Fruit fly (Drosophila melanogaster) whole organism, embryonic: ENCODE results near the gene Hsp83.
A peak's percentile ranks its signal among the peaks of the same experiment; 100 is the strongest.

Experiments
- CG10267 ChIP-seq: fragments of 200-800 bp; sonication (Bioruptor generic); optimal IDR thresholded peaks from 2 replicates; lab custom pipeline; 2018; ENCODE audit warnings: missing biosample characterization, mild to moderate bottlenecking, missing genetic modification characterization, moderate library complexity
- CG10565 ChIP-seq: fragments of 200-800 bp; sonication (Bioruptor generic); optimal IDR thresholded peaks from 3 replicates; lab custom pipeline; 2016; ENCODE audit warnings: missing biosample characterization, mild to moderate bottlenecking, missing genetic modification characterization
- CG11085 ChIP-seq: fragments of 200-800 bp; sonication (Bioruptor generic); IDR thresholded peaks from 2 replicates; pipeline ENCODE4 v1.3.6; 2022; ENCODE audit warnings: missing biosample characterization, missing genetic modification characterization
- CG11456 ChIP-seq: fragments of 200-800 bp; sonication (Bioruptor generic); IDR thresholded peaks from 3 replicates; pipeline ENCODE4 v1.3.6; 2022; ENCODE audit warnings: missing biosample characterization, missing genetic modification characterization
- CG12104 ChIP-seq: fragments of 200-800 bp; sonication (Bioruptor generic); optimal IDR thresholded peaks from 3 replicates; lab custom pipeline; 2016; ENCODE audit warnings: missing biosample characterization, missing genetic modification characterization
- CG13287 ChIP-seq: fragments of 200-800 bp; sonication (Bioruptor generic); IDR thresholded peaks from 2 replicates; pipeline ENCODE4 v1.3.6; 2022; ENCODE audit warnings: missing biosample characterization, missing genetic modification characterization; ENCODE audit not compliant: partially characterized antibody
- CG14050 ChIP-seq: fragments of 200-800 bp; sonication (Bioruptor generic); IDR thresholded peaks from 3 replicates; pipeline ENCODE4 v1.3.6; 2022; ENCODE audit warnings: missing biosample characterization, missing genetic modification characterization
- CG14710 ChIP-seq: fragments of 200-800 bp; sonication (Bioruptor generic); optimal IDR thresholded peaks from 3 replicates; lab custom pipeline; 2019; ENCODE audit warnings: missing biosample characterization, mild to moderate bottlenecking, missing genetic modification characterization, moderate library complexity
- CG15479 ChIP-seq: fragments of 200-800 bp; sonication (Bioruptor generic); optimal IDR thresholded peaks from 3 replicates; lab custom pipeline; 2019; ENCODE audit warnings: missing biosample characterization, mild to moderate bottlenecking, missing genetic modification characterization, moderate library complexity
- CG17359 ChIP-seq: fragments of 200-800 bp; sonication (Bioruptor generic); optimal IDR thresholded peaks from 3 replicates; lab custom pipeline; 2018; ENCODE audit warnings: missing biosample characterization, mild to moderate bottlenecking, missing genetic modification characterization, moderate library complexity
- CG4707 ChIP-seq: fragments of 200-800 bp; sonication (Bioruptor generic); optimal IDR thresholded peaks from 2 replicates; lab custom pipeline; 2018; ENCODE audit warnings: missing biosample characterization, mild to moderate bottlenecking, missing genetic modification characterization, moderate library complexity
- CG4820 ChIP-seq: fragments of 200-800 bp; sonication (Bioruptor generic); optimal IDR thresholded peaks from 3 replicates; lab custom pipeline; 2016; ENCODE audit warnings: missing biosample characterization, missing genetic modification characterization
- CG6254 ChIP-seq: fragments of 200-800 bp; sonication (Bioruptor generic); optimal IDR thresholded peaks from 3 replicates; lab custom pipeline; 2017; ENCODE audit warnings: mild to moderate bottlenecking, missing biosample characterization, missing genetic modification reagents, missing genetic modification characterization
- CG6689 ChIP-seq: fragments of 200-800 bp; sonication (Bioruptor generic); IDR thresholded peaks from 2 replicates; pipeline ENCODE4 v1.3.6; 2022; ENCODE audit warnings: missing biosample characterization, missing genetic modification characterization
- CG9437 ChIP-seq: fragments of 200-800 bp; sonication (Bioruptor generic); optimal IDR thresholded peaks from 2 replicates; lab custom pipeline; 2018; ENCODE audit warnings: missing biosample characterization, mild to moderate bottlenecking, missing genetic modification characterization
- CG9727 ChIP-seq: fragments of 200-800 bp; sonication (Bioruptor generic); optimal IDR thresholded peaks from 3 replicates; lab custom pipeline; 2017; ENCODE audit warnings: missing biosample characterization, mild to moderate bottlenecking, missing genetic modification characterization
- CTCF ChIP-seq: fragments of 200-800 bp; sonication (Bioruptor generic); optimal IDR thresholded peaks from 2 replicates; lab custom pipeline; 2017; ENCODE audit warnings: missing biosample characterization, mild to moderate bottlenecking, missing genetic modification characterization, moderate library complexity
- Dref ChIP-seq: fragments of 200-800 bp; sonication (Bioruptor generic); IDR thresholded peaks from 2 replicates; pipeline ENCODE4 v1.3.6; 2022; ENCODE audit warnings: missing biosample characterization, missing genetic modification characterization
- Gsc ChIP-seq: fragments of 200-800 bp; sonication (Bioruptor generic); IDR thresholded peaks from 2 replicates; pipeline ENCODE4 v1.3.6; 2022; ENCODE audit warnings: missing biosample characterization, missing genetic modification characterization
- H2.0 ChIP-seq: fragments of 200-800 bp; sonication (Bioruptor generic); IDR thresholded peaks from 2 replicates; pipeline ENCODE4 v1.3.6; 2022; ENCODE audit warnings: missing biosample characterization, missing genetic modification characterization
- Mad ChIP-seq: fragments of 200-800 bp; sonication (Bioruptor generic); optimal IDR thresholded peaks from 2 replicates; lab custom pipeline; 2016; ENCODE audit warnings: missing biosample characterization, missing genetic modification characterization
- Med ChIP-seq: fragments of 200-800 bp; sonication (Bioruptor generic); peaks from one replicate; lab custom pipeline; 2016; ENCODE audit warnings: missing biosample characterization, missing genetic modification characterization, mild to moderate bottlenecking, inconsistent platforms, moderate library complexity
- Mrtf ChIP-seq: fragments of 200-800 bp; sonication (Bioruptor generic); IDR thresholded peaks from 3 replicates; pipeline ENCODE4 v1.3.6; 2022; ENCODE audit warnings: missing biosample characterization, missing genetic modification characterization
- Myb ChIP-seq: fragments of 200-800 bp; sonication (Bioruptor generic); optimal IDR thresholded peaks from 2 replicates; lab custom pipeline; 2016; ENCODE audit warnings: missing biosample characterization, missing genetic modification characterization
- Nf-YA ChIP-seq: fragments of 200-800 bp; sonication (Bioruptor generic); IDR thresholded peaks from 2 replicates; pipeline ENCODE4 v1.3.6; 2022; ENCODE audit warnings: missing biosample characterization, missing genetic modification characterization
- NfI ChIP-seq: fragments of 200-800 bp; sonication (Bioruptor generic); optimal IDR thresholded peaks from 3 replicates; lab custom pipeline; 2018; ENCODE audit warnings: missing biosample characterization, mild to moderate bottlenecking, missing genetic modification characterization, moderate library complexity
- Rx ChIP-seq: fragments of 200-800 bp; sonication (Bioruptor generic); IDR thresholded peaks from 2 replicates; pipeline ENCODE4 v1.3.6; 2022; ENCODE audit warnings: missing biosample characterization, missing genetic modification characterization
- Sin3A ChIP-seq: fragments of >200 bp; optimal IDR thresholded peaks from 2 replicates; lab custom pipeline; 2018
- Stat92E ChIP-seq, 3 experiments: fragments of >200 bp in 2 of 3; fragments of 200-800 bp in 1 of 3; sonication (Bioruptor generic) in 1 of 3; optimal IDR thresholded peaks; 2 replicates each; lab custom pipeline; 2017 to 2019; ENCODE audit warnings: missing biosample characterization in 3 of 3, missing genetic modification characterization in 3 of 3, mild to moderate bottlenecking in 1 of 3, moderate library complexity in 1 of 3
- abd-A ChIP-seq: fragments of 200-800 bp; sonication (Bioruptor generic); optimal IDR thresholded peaks from 3 replicates; lab custom pipeline; 2019; ENCODE audit warnings: missing biosample characterization, mild to moderate bottlenecking, missing genetic modification characterization, moderate library complexity
- cas ChIP-seq: fragments of 200-800 bp; sonication (Bioruptor generic); IDR thresholded peaks from 2 replicates; pipeline ENCODE4 v1.3.6; 2022; ENCODE audit warnings: missing biosample characterization, missing genetic modification characterization
- chm ChIP-seq: fragments of 200-800 bp; sonication (Bioruptor generic); IDR thresholded peaks from 2 replicates; pipeline ENCODE4 v1.3.6; 2022; ENCODE audit warnings: missing biosample characterization, missing genetic modification characterization
- disco-r ChIP-seq: fragments of 200-800 bp; sonication (Bioruptor generic); optimal IDR thresholded peaks from 2 replicates; lab custom pipeline; 2016; ENCODE audit warnings: missing biosample characterization, missing genetic modification characterization
- hbn ChIP-seq: fragments of 200-800 bp; sonication (Bioruptor generic); IDR thresholded peaks from 2 replicates; pipeline ENCODE4 v1.3.6; 2022; ENCODE audit warnings: missing biosample characterization, missing genetic modification characterization; ENCODE audit not compliant: partially characterized antibody
- ind ChIP-seq: fragments of 200-800 bp; sonication (Bioruptor generic); optimal IDR thresholded peaks from 3 replicates; lab custom pipeline; 2016; ENCODE audit warnings: missing biosample characterization, missing genetic modification characterization
- kay ChIP-seq: fragments of 200-800 bp; sonication (Bioruptor generic); optimal IDR thresholded peaks from 2 replicates; lab custom pipeline; 2016; ENCODE audit warnings: missing biosample characterization, missing genetic modification characterization
- mld ChIP-seq: fragments of 200-800 bp; sonication (Bioruptor generic); IDR thresholded peaks from 3 replicates; pipeline ENCODE4 v1.3.6; 2022; ENCODE audit warnings: missing biosample characterization, missing genetic modification characterization; ENCODE audit not compliant: partially characterized antibody
- nom ChIP-seq: fragments of 200-800 bp; sonication (Bioruptor generic); optimal IDR thresholded peaks from 2 replicates; lab custom pipeline; 2017; ENCODE audit warnings: missing biosample characterization, missing genetic modification characterization, mild to moderate bottlenecking, moderate library complexity, missing genetic modification reagents
- org-1 ChIP-seq: fragments of 200-800 bp; sonication (Bioruptor generic); optimal IDR thresholded peaks from 2 replicates; lab custom pipeline; 2017; ENCODE audit warnings: missing biosample characterization, missing genetic modification characterization
- pan ChIP-seq, 4 experiments: fragments of >200 bp in 3 of 4; fragments of 200-800 bp in 1 of 4; sonication (Bioruptor generic) in 1 of 4; optimal IDR thresholded peaks in 3 of 4; IDR thresholded peaks in 1 of 4; 2 replicates each; pipeline versions ENCODE4 v1.3.6 to Lab custom; 2017 to 2022; ENCODE audit warnings: missing biosample characterization in 2 of 4, missing genetic modification characterization in 2 of 4, mixed read lengths in 1 of 4
- psq ChIP-seq: fragments of 200-800 bp; sonication (Bioruptor generic); optimal IDR thresholded peaks from 2 replicates; lab custom pipeline; 2017; ENCODE audit warnings: missing biosample characterization, missing genetic modification characterization
- ranshi ChIP-seq: fragments of 200-800 bp; sonication (Bioruptor generic); IDR thresholded peaks from 2 replicates; pipeline ENCODE4 v1.3.6; 2022; ENCODE audit warnings: missing biosample characterization, missing genetic modification characterization
- scrt ChIP-seq: fragments of 200-800 bp; sonication (Bioruptor generic); optimal IDR thresholded peaks from 2 replicates; lab custom pipeline; 2018; ENCODE audit warnings: missing biosample characterization, mild to moderate bottlenecking, missing genetic modification characterization, moderate library complexity
- sd ChIP-seq: fragments of 200-800 bp; sonication (Bioruptor generic); optimal IDR thresholded peaks from 3 replicates; lab custom pipeline; 2018; ENCODE audit warnings: missing biosample characterization, mild to moderate bottlenecking, missing genetic modification characterization, moderate library complexity
- sr ChIP-seq: fragments of 200-800 bp; sonication (Bioruptor generic); IDR thresholded peaks from 3 replicates; pipeline ENCODE4 v1.3.6; 2022; ENCODE audit warnings: missing biosample characterization, missing genetic modification characterization
- stc ChIP-seq: fragments of 200-800 bp; sonication (Bioruptor generic); IDR thresholded peaks from 2 replicates; pipeline ENCODE4 v1.3.6; 2022; ENCODE audit warnings: missing biosample characterization, missing genetic modification characterization
- tgo ChIP-seq: fragments of 200-800 bp; sonication (Bioruptor generic); IDR thresholded peaks from 3 replicates; pipeline ENCODE4 v1.3.6; 2022; ENCODE audit warnings: missing biosample characterization, missing genetic modification characterization
- ttk ChIP-seq: fragments of 200-800 bp; sonication (Bioruptor generic); IDR thresholded peaks from 2 replicates; pipeline ENCODE4 v2.1.2; 2022; ENCODE audit warnings: missing biosample characterization, missing genetic modification characterization
- tup ChIP-seq: fragments of 200-800 bp; sonication (Bioruptor generic); optimal IDR thresholded peaks from 2 replicates; lab custom pipeline; 2016; ENCODE audit warnings: missing biosample characterization, mild to moderate bottlenecking, missing genetic modification characterization, moderate library complexity
- wor ChIP-seq: fragments of 200-800 bp; sonication (Bioruptor generic); IDR thresholded peaks from 2 replicates; pipeline ENCODE4 v1.3.6; 2022; ENCODE audit warnings: missing biosample characterization, missing genetic modification characterization
- zen2 ChIP-seq: fragments of 200-800 bp; sonication (Bioruptor generic); IDR thresholded peaks from 3 replicates; pipeline ENCODE4 v1.3.6; 2022; ENCODE audit warnings: missing biosample characterization, missing genetic modification characterization; ENCODE audit not compliant: partially characterized antibody

The Hsp83 gene

dm6 chr3L:3194059-3194458 lies 1.3 kb downstream of the Hsp83 start (continued):
- TF ChIP-seq Mad (GFP tag; lab: Kevin White, UChicago) (peak; percentile 81), Rx (peak; percentile 93), disco-r (peak; percentile 28), H2.0 (GFP tag; lab: Robert Waterston, UW) (peak; percentile 90), org-1 (GFP tag; lab: Kevin White, UChicago) (peak; percentile 87), hbn (GFP tag; lab: Robert Waterston, UW) (no peak), Stat92E (GFP tag; optimal IDR thresholded peaks at IDR 0.05; lab: Kevin White, UChicago) (no peak), Nf-YA (GFP tag; lab: Robert Waterston, UW) (peak; percentile 88), CG15479 (peak; percentile 43), CG6254 (GFP tag; lab: Kevin White, UChicago) (peak; percentile 93), ranshi (GFP tag; lab: Robert Waterston, UW) (peak; percentile 95), CG11456 (GFP tag; lab: Robert Waterston, UW) (peak; percentile 91), CTCF (GFP tag; lab: Kevin White, UChicago) (peak; percentile 59), CG10267 (tag; lab: Kevin White, UChicago) (peak; percentile 89), CG14710 (tag; lab: Kevin White, UChicago) (peak; percentile 90), stc (GFP tag; lab: Robert Waterston, UW) (peak; percentile 93), ind (peak; percentile 88), scrt (GFP tag; lab: Kevin White, UChicago) (peak; percentile 87), sr (peak; percentile 54; the same call in 1 of the 3 replicates), tup (GFP tag; lab: Kevin White, UChicago) (peak; percentile 77), CG4820 (GFP tag; lab: Kevin White, UChicago) (peak; percentile 87), cas (GFP tag; lab: Robert Waterston, UW) (peak; percentile 82), Sin3A (lab: Kevin White, UChicago) (no peak), abd-A (peak; percentile 41), chm (GFP tag; lab: Robert Waterston, UW) (peak; percentile 95), zen2 (no peak), sd (tag; lab: Kevin White, UChicago) (peak; percentile 79), CG14050 (GFP tag; lab: Robert Waterston, UW) (peak; percentile 88), pan (optimal IDR thresholded peaks at IDR 0.05; lab: Kevin White, UChicago) (no peak), pan (GFP tag; optimal IDR thresholded peaks at IDR 0.05 in 1 of 2, IDR thresholded peaks at IDR 0.05 in 1 of 2) (peak in 1 of 2 experiments; percentile 97), CG11085 (GFP tag; lab: Robert Waterston, UW) (peak; percentile 81), CG9727 (peak; percentile 94), tgo (peak; percentile 93), Dref (no peak), CG17359 (peak; percentile 98), psq (GFP tag; lab: Kevin White, UChicago) (peak; percentile 75), nom (GFP tag; lab: Kevin White, UChicago) (peak; percentile 62), CG6689 (GFP tag; lab: Robert Waterston, UW) (peak; percentile 94), Gsc (GFP tag; lab: Robert Waterston, UW) (peak; percentile 86), CG9437 (GFP tag; lab: Kevin White, UChicago) (peak; percentile 84), kay (GFP tag; lab: Kevin White, UChicago) (peak; percentile 80), Mrtf (GFP tag; lab: Robert Waterston, UW) (peak; percentile 86), CG13287 (no peak), Myb (GFP tag; lab: Kevin White, UChicago) (peak; percentile 32), wor (peak; percentile 84), Med (peak; percentile 91), CG10565 (GFP tag; lab: Kevin White, UChicago) (peak; percentile 57), CG4707 (GFP tag; lab: Kevin White, UChicago) (peak; percentile 87), mld (GFP tag; lab: Robert Waterston, UW) (no peak), NfI (GFP tag; lab: Kevin White, UChicago) (peak; percentile 93), CG12104 (peak; percentile 89), ttk (GFP tag; lab: Robert Waterston, UW) (peak; percentile 91)
